Fruit fly (Drosophila melanogaster) whole organism, embryonic: ENCODE measurements around the gene Jhbp12.
A peak's percentile ranks its signal among the peaks of the same experiment; 100 is the strongest.

Experiments used
- B-H1 ChIP-seq: fragments of 200-800 bp; sonication (Bioruptor generic); IDR thresholded peaks from 3 replicates; pipeline ENCODE4 v1.3.6; 2022; ENCODE audit warnings: missing biosample characterization, missing genetic modification characterization
- CG11560 ChIP-seq: fragments of 200-800 bp; sonication (Bioruptor generic); IDR thresholded peaks from 3 replicates; pipeline ENCODE4 v1.3.6; 2022; ENCODE audit warnings: missing biosample characterization, missing genetic modification characterization
- CG14860 ChIP-seq: fragments of 200-800 bp; sonication (Bioruptor generic); IDR thresholded peaks from 3 replicates; pipeline ENCODE4 v1.3.6; 2022; ENCODE audit warnings: missing biosample characterization, missing genetic modification characterization; ENCODE audit not compliant: partially characterized antibody
- CG15011 ChIP-seq: fragments of 200-800 bp; sonication (Bioruptor generic); optimal IDR thresholded peaks from 3 replicates; lab custom pipeline; 2018; ENCODE audit warnings: missing biosample characterization, mild to moderate bottlenecking, missing genetic modification characterization
- CG15479 ChIP-seq: fragments of 200-800 bp; sonication (Bioruptor generic); optimal IDR thresholded peaks from 3 replicates; lab custom pipeline; 2019; ENCODE audit warnings: missing biosample characterization, mild to moderate bottlenecking, missing genetic modification characterization, moderate library complexity
- CG17328 ChIP-seq: fragments of 200-800 bp; sonication (Bioruptor generic); IDR thresholded peaks from 2 replicates; pipeline ENCODE4 v1.3.6; 2022; ENCODE audit warnings: missing biosample characterization, missing genetic modification characterization
- CG17568 ChIP-seq: fragments of 200-800 bp; sonication (Bioruptor generic); optimal IDR thresholded peaks from 2 replicates; lab custom pipeline; 2018; ENCODE audit warnings: missing biosample characterization, mild to moderate bottlenecking, missing genetic modification characterization, moderate library complexity
- CG17612 ChIP-seq: fragments of 200-800 bp; sonication (Bioruptor generic); IDR thresholded peaks from 2 replicates; pipeline ENCODE4 v1.3.6; 2022; ENCODE audit warnings: missing biosample characterization, missing genetic modification characterization
- CG18619 ChIP-seq: fragments of 200-800 bp; sonication (Bioruptor generic); optimal IDR thresholded peaks from 3 replicates; lab custom pipeline; 2017; ENCODE audit warnings: missing biosample characterization, mild to moderate bottlenecking, missing genetic modification characterization
- CG3281 ChIP-seq: fragments of 200-800 bp; sonication (Bioruptor generic); optimal IDR thresholded peaks from 3 replicates; lab custom pipeline; 2017; ENCODE audit warnings: missing biosample characterization, mild to moderate bottlenecking, missing genetic modification characterization
- CG4730 ChIP-seq: fragments of 200-800 bp; sonication (Bioruptor generic); IDR thresholded peaks from 2 replicates; pipeline ENCODE4 v1.3.6; 2022; ENCODE audit warnings: missing biosample characterization, missing genetic modification characterization
- CG5180 ChIP-seq: fragments of 200-800 bp; sonication (Bioruptor generic); optimal IDR thresholded peaks from 3 replicates; lab custom pipeline; 2017; ENCODE audit warnings: missing biosample characterization, missing genetic modification characterization, mild to moderate bottlenecking, moderate library complexity, missing genetic modification reagents
- CG6654 ChIP-seq: fragments of 200-800 bp; sonication (Bioruptor generic); optimal IDR thresholded peaks from 2 replicates; lab custom pipeline; 2017; ENCODE audit warnings: missing biosample characterization, mild to moderate bottlenecking, missing genetic modification characterization
- CG8089 ChIP-seq: fragments of 200-800 bp; sonication (Bioruptor generic); optimal IDR thresholded peaks from 3 replicates; lab custom pipeline; 2016; ENCODE audit warnings: missing biosample characterization, missing genetic modification characterization
- CG8478 ChIP-seq: fragments of >200 bp; optimal IDR thresholded peaks from 2 replicates; lab custom pipeline; 2018
- CG8765 ChIP-seq: fragments of 200-800 bp; sonication (Bioruptor generic); IDR thresholded peaks from 2 replicates; pipeline ENCODE4 v1.3.6; 2022; ENCODE audit warnings: missing biosample characterization, missing genetic modification characterization
- CG9727 ChIP-seq: fragments of 200-800 bp; sonication (Bioruptor generic); optimal IDR thresholded peaks from 3 replicates; lab custom pipeline; 2017; ENCODE audit warnings: missing biosample characterization, mild to moderate bottlenecking, missing genetic modification characterization
- CG9876 ChIP-seq: fragments of 200-800 bp; sonication (Bioruptor generic); optimal IDR thresholded peaks from 2 replicates; lab custom pipeline; 2016; ENCODE audit warnings: missing biosample characterization, missing genetic modification characterization
- CrebB ChIP-seq: fragments of 200-800 bp; sonication (Bioruptor generic); optimal IDR thresholded peaks from 3 replicates; lab custom pipeline; 2018; ENCODE audit warnings: missing biosample characterization, mild to moderate bottlenecking, missing genetic modification characterization
- Eip74EF ChIP-seq, 2 experiments: fragments of 200-800 bp in 1 of 2; fragments of >200 bp in 1 of 2; sonication (Bioruptor generic) in 1 of 2; optimal IDR thresholded peaks; 2 replicates each; lab custom pipeline; 2017 to 2019; ENCODE audit warnings: missing biosample characterization in 2 of 2, missing genetic modification characterization in 2 of 2, mild to moderate bottlenecking in 1 of 2, moderate library complexity in 1 of 2
- HLH4C ChIP-seq: fragments of 200-800 bp; sonication (Bioruptor generic); IDR thresholded peaks from 3 replicates; pipeline ENCODE4 v1.3.6; 2022; ENCODE audit warnings: missing biosample characterization, missing genetic modification characterization; ENCODE audit not compliant: partially characterized antibody
- Hr78 ChIP-seq, 2 experiments: fragments of 200-800 bp in 1 of 2; fragments of >200 bp in 1 of 2; sonication (Bioruptor generic) in 1 of 2; optimal IDR thresholded peaks; 2 replicates each; lab custom pipeline; 2017 to 2019; ENCODE audit warnings: missing biosample characterization in 2 of 2, missing genetic modification characterization in 2 of 2, mild to moderate bottlenecking in 1 of 2, moderate library complexity in 1 of 2
- MBD-R2 ChIP-seq: fragments of 200-800 bp; sonication (Bioruptor generic); IDR thresholded peaks from 2 replicates; pipeline ENCODE4 v1.3.6; 2022; ENCODE audit warnings: missing biosample characterization, missing genetic modification characterization
- Myb ChIP-seq: fragments of 200-800 bp; sonication (Bioruptor generic); optimal IDR thresholded peaks from 2 replicates; lab custom pipeline; 2016; ENCODE audit warnings: missing biosample characterization, missing genetic modification characterization
- Pdp1 ChIP-seq, 2 experiments: fragments of 200-800 bp; sonication (Bioruptor generic); optimal IDR thresholded peaks; 3 replicates each; lab custom pipeline; 2016; ENCODE audit warnings: missing biosample characterization in 2 of 2, missing genetic modification characterization in 2 of 2, mild to moderate bottlenecking in 1 of 2, moderate library complexity in 1 of 2
- Ptx1 ChIP-seq: fragments of 200-800 bp; sonication (Bioruptor generic); IDR thresholded peaks from 2 replicates; pipeline ENCODE4 v1.3.6; 2022; ENCODE audit warnings: missing biosample characterization, missing genetic modification characterization
- Sin3A ChIP-seq: fragments of >200 bp; optimal IDR thresholded peaks from 2 replicates; lab custom pipeline; 2018
- Sox102F ChIP-seq: fragments of 200-800 bp; sonication (Bioruptor generic); optimal IDR thresholded peaks from 2 replicates; lab custom pipeline; 2018; ENCODE audit warnings: missing biosample characterization, mild to moderate bottlenecking, missing genetic modification characterization, moderate library complexity
- Trl ChIP-seq, 3 experiments: fragments of >200 bp in 2 of 3; fragments of 200-800 bp in 1 of 3; sonication (Bioruptor generic) in 1 of 3; optimal IDR thresholded peaks; 2 replicates in 1 of 3; 3 replicates in 2 of 3; lab custom pipeline; 2016 to 2017; ENCODE audit warnings: missing biosample characterization in 1 of 3, missing genetic modification characterization in 1 of 3
- al ChIP-seq: fragments of 200-800 bp; sonication (Bioruptor generic); IDR thresholded peaks from 2 replicates; pipeline ENCODE4 v1.3.6; 2022; ENCODE audit warnings: missing biosample characterization, missing genetic modification characterization
- amos ChIP-seq: fragments of 200-800 bp; sonication (Bioruptor generic); IDR thresholded peaks from 2 replicates; pipeline ENCODE4 v1.3.6; 2022; ENCODE audit warnings: missing biosample characterization, missing genetic modification characterization; ENCODE audit not compliant: partially characterized antibody
- ase ChIP-seq: fragments of 200-800 bp; sonication (Bioruptor generic); IDR thresholded peaks from 3 replicates; pipeline ENCODE4 v1.3.6; 2022; ENCODE audit warnings: missing biosample characterization, missing genetic modification characterization
- ato ChIP-seq: fragments of 200-800 bp; sonication (Bioruptor generic); IDR thresholded peaks from 2 replicates; pipeline ENCODE4 v1.3.6; 2022; ENCODE audit warnings: missing biosample characterization, missing genetic modification characterization; ENCODE audit not compliant: partially characterized antibody
- crp ChIP-seq, 2 experiments: fragments of 200-800 bp; sonication (Bioruptor generic); optimal IDR thresholded peaks; 2 replicates in 1 of 2; 3 replicates in 1 of 2; lab custom pipeline; 2017; ENCODE audit warnings: missing biosample characterization in 2 of 2, missing genetic modification characterization in 2 of 2, mild to moderate bottlenecking in 1 of 2, moderate library complexity in 1 of 2
- cwo ChIP-seq: fragments of 200-800 bp; sonication (Bioruptor generic); optimal IDR thresholded peaks from 3 replicates; lab custom pipeline; 2017; ENCODE audit warnings: missing biosample characterization, missing genetic modification characterization, mild to moderate bottlenecking, moderate library complexity, missing genetic modification reagents
- dimm ChIP-seq: fragments of 200-800 bp; sonication (Bioruptor generic); IDR thresholded peaks from 2 replicates; pipeline ENCODE4 v1.3.6; 2022; ENCODE audit warnings: missing biosample characterization, missing genetic modification characterization
- fd3F ChIP-seq: fragments of 200-800 bp; sonication (Bioruptor generic); optimal IDR thresholded peaks from 2 replicates; lab custom pipeline; 2018; ENCODE audit warnings: missing biosample characterization, mild to moderate bottlenecking, missing genetic modification characterization, moderate library complexity
- fd96Cb ChIP-seq: fragments of 200-800 bp; sonication (Bioruptor generic); optimal IDR thresholded peaks from 2 replicates; lab custom pipeline; 2018; ENCODE audit warnings: missing biosample characterization, mild to moderate bottlenecking, missing genetic modification characterization, moderate library complexity
- gcm ChIP-seq: fragments of 200-800 bp; sonication (Bioruptor generic); optimal IDR thresholded peaks from 2 replicates; lab custom pipeline; 2019; ENCODE audit warnings: missing biosample characterization, mild to moderate bottlenecking, missing genetic modification characterization, moderate library complexity
- gcm2 ChIP-seq: fragments of 200-800 bp; sonication (Bioruptor generic); optimal IDR thresholded peaks from 2 replicates; lab custom pipeline; 2016; ENCODE audit warnings: missing biosample characterization, missing genetic modification characterization
- gsb ChIP-seq: fragments of 200-800 bp; sonication (Bioruptor generic); IDR thresholded peaks from 2 replicates; pipeline ENCODE4 v1.3.6; 2022; ENCODE audit warnings: missing biosample characterization, missing genetic modification characterization
- hb ChIP-seq: fragments of 200-800 bp; sonication (Bioruptor generic); IDR thresholded peaks from 3 replicates; pipeline ENCODE4 v1.3.6; 2022; ENCODE audit warnings: missing biosample characterization, missing genetic modification characterization; ENCODE audit not compliant: partially characterized antibody
- nerfin-1 ChIP-seq: fragments of 200-800 bp; sonication (Bioruptor generic); optimal IDR thresholded peaks from 3 replicates; lab custom pipeline; 2019; ENCODE audit warnings: missing biosample characterization, mild to moderate bottlenecking, missing genetic modification characterization, moderate library complexity
- psq ChIP-seq: fragments of 200-800 bp; sonication (Bioruptor generic); optimal IDR thresholded peaks from 2 replicates; lab custom pipeline; 2017; ENCODE audit warnings: missing biosample characterization, missing genetic modification characterization
- row ChIP-seq: fragments of 200-800 bp; sonication (Bioruptor generic); IDR thresholded peaks from 3 replicates; pipeline ENCODE4 v1.3.6; 2022; ENCODE audit warnings: missing biosample characterization, missing genetic modification characterization
- sqz ChIP-seq: fragments of 200-800 bp; sonication (Bioruptor generic); optimal IDR thresholded peaks from 3 replicates; lab custom pipeline; 2018; ENCODE audit warnings: missing biosample characterization, mild to moderate bottlenecking, missing genetic modification characterization
- sr ChIP-seq: fragments of 200-800 bp; sonication (Bioruptor generic); IDR thresholded peaks from 3 replicates; pipeline ENCODE4 v1.3.6; 2022; ENCODE audit warnings: missing biosample characterization, missing genetic modification characterization
- tup ChIP-seq: fragments of 200-800 bp; sonication (Bioruptor generic); optimal IDR thresholded peaks from 2 replicates; lab custom pipeline; 2016; ENCODE audit warnings: missing biosample characterization, mild to moderate bottlenecking, missing genetic modification characterization, moderate library complexity
- unpg ChIP-seq: fragments of 200-800 bp; sonication (Bioruptor generic); optimal IDR thresholded peaks from 3 replicates; lab custom pipeline; 2018; ENCODE audit warnings: missing biosample characterization, mild to moderate bottlenecking, missing genetic modification characterization, moderate library complexity
- zf30C ChIP-seq: fragments of 200-800 bp; sonication (Bioruptor generic); optimal IDR thresholded peaks from 3 replicates; lab custom pipeline; 2018; ENCODE audit warnings: missing biosample characterization, mild to moderate bottlenecking, missing genetic modification characterization

The Jhbp12 gene

DNA sequence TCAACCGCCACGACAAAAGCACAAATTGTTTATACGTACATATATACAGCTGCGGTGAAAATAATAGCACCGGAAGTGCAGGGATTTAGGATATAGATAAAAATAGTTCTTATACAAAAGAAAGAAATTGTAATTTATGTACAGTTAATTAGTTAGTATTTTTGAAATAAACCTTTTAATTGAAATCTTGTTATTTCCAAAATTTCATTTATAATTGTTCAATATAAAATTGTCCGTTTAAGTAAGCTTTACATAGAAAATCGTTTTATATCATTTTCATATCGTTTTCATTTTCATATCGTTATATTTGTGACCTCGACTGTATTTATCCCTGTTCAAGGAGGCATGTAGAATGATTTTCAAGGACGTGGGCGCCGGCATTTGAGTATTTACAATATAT, 49.5 kb downstream of the Jhbp12 start (continued):
- no peak for TF ChIP-seq al (GFP tag; lab: Robert Waterston, UW)
- TF ChIP-seq gcm2: no peak
- no peak for TF ChIP-seq Hr78 (GFP tag; optimal IDR thresholded peaks at IDR 0.05; lab: Kevin White, UChicago)
- no peak for TF ChIP-seq psq
- no peak for TF ChIP-seq HLH4C (GFP tag; lab: Robert Waterston, UW)
- peak; percentile 32 for TF ChIP-seq CG18619 (GFP tag; lab: Kevin White, UChicago)
- TF ChIP-seq CG6654: no peak
- TF ChIP-seq gcm (GFP tag; lab: Kevin White, UChicago): peak; percentile 27
- peak; percentile 36 for TF ChIP-seq fd96Cb (tag; lab: Kevin White, UChicago)
- TF ChIP-seq CG17612 (GFP tag; lab: Robert Waterston, UW): no peak
- TF ChIP-seq cwo (GFP tag; lab: Kevin White, UChicago): peak; percentile 76
- TF ChIP-seq row (GFP tag; lab: Robert Waterston, UW): peak; percentile 57
- TF ChIP-seq gsb (GFP tag; lab: Robert Waterston, UW): no peak
- TF ChIP-seq sr (GFP tag; lab: Robert Waterston, UW): no peak
- TF ChIP-seq Myb (GFP tag; lab: Kevin White, UChicago): no peak
- no peak for TF ChIP-seq CG8765 (GFP tag; lab: Robert Waterston, UW)
- no peak for TF ChIP-seq CG9876
- no peak for TF ChIP-seq CG4730 (GFP tag; lab: Robert Waterston, UW)
- no peak for TF ChIP-seq CG8089
- no peak for TF ChIP-seq Trl (optimal IDR thresholded peaks at IDR 0.05; lab: Kevin White, UChicago)
- no peak for TF ChIP-seq Trl (GFP tag; optimal IDR thresholded peaks at IDR 0.05; lab: Kevin White, UChicago)
- TF ChIP-seq CG3281 (GFP tag; lab: Kevin White, UChicago): peak; percentile 79
- TF ChIP-seq crp (GFP tag; optimal IDR thresholded peaks at IDR 0.05; lab: Kevin White, UChicago): no peak
- peak in 1 of 2 experiments; percentile 42 for TF ChIP-seq Eip74EF (GFP tag; optimal IDR thresholded peaks at IDR 0.05; lab: Kevin White, UChicago)
- no peak for TF ChIP-seq Sin3A
- TF ChIP-seq amos (GFP tag; lab: Robert Waterston, UW): no peak
- no peak for TF ChIP-seq MBD-R2 (GFP tag; lab: Robert Waterston, UW)
- TF ChIP-seq B-H1: no peak
- peak; percentile 76 for TF ChIP-seq CG9727
- peak; percentile 40; the same call in 1 of the 2 replicates for TF ChIP-seq Ptx1
- no peak for TF ChIP-seq zf30C
- no peak for TF ChIP-seq hb
- TF ChIP-seq Pdp1 (GFP tag; optimal IDR thresholded peaks at IDR 0.05; lab: Kevin White, UChicago): no peak
- TF ChIP-seq ase: no peak
- TF ChIP-seq CG15011 (GFP tag; lab: Kevin White, UChicago): peak; percentile 51
- no peak for TF ChIP-seq ato (GFP tag; lab: Robert Waterston, UW)
- no peak for TF ChIP-seq CG11560 (tag; lab: Robert Waterston, UW)
- TF ChIP-seq sqz (GFP tag; lab: Kevin White, UChicago): no peak
- TF ChIP-seq CG15479 (GFP tag; lab: Kevin White, UChicago): no peak
- TF ChIP-seq CG17328: no peak
- no peak for TF ChIP-seq CG5180 (GFP tag; lab: Kevin White, UChicago)
- peak; percentile 64 for TF ChIP-seq unpg
- no peak for TF ChIP-seq CG8478 (lab: Kevin White, UChicago)
- no peak for TF ChIP-seq tup (GFP tag; lab: Kevin White, UChicago)
- TF ChIP-seq CG17568 (GFP tag; lab: Kevin White, UChicago): no peak
- TF ChIP-seq nerfin-1: no peak
- TF ChIP-seq Sox102F (GFP tag; lab: Kevin White, UChicago): peak; percentile 49
- no peak for TF ChIP-seq CrebB (tag; lab: Kevin White, UChicago)
- no peak for TF ChIP-seq dimm
- TF ChIP-seq fd3F (GFP tag; lab: Kevin White, UChicago): peak; percentile 30
- TF ChIP-seq CG14860 (GFP tag; lab: Robert Waterston, UW): no peak
